Worm (Caenorhabditis elegans): ENCODE results near the gene degl-2.

degl-2 gene

DNA sequence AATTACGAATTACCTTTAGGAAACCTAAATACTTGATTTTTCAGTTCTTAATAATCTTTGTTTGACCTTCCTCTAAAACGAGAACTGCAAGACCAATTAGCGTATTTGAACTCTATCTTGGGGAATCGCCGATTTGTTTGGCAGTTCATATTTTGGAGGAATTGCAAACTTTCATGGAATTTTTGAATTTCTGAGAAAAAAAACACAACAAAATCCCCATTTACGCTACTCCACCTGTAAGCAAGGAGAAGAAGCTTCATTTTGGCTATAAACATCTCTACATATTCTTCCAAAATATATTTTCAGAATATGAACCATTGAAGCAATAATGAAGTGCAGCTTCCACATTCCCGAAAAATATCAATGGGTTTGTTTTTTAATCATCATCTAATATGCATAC lies 49.6 kb downstream of the degl-2 start, which contains the start of gene twk-9:
TSS of gene twk-9 (plus strand) at position 301 of the 400 bp plus-strand sequence.
- TF ChIP-seq unc-62 (GFP tag; optimal IDR thresholded peaks at IDR 0.05), result no peak

Data from whole organism, dauer.